Fruit fly (Drosophila melanogaster) whole organism, prepupa: ENCODE data around the gene Cdc7.

Experiments
- Blimp-1 ChIP-seq: fragments of 200-800 bp; sonication (Bioruptor generic); optimal IDR thresholded peaks from 3 replicates; lab custom pipeline; 2017; ENCODE audit warnings: missing biosample characterization, missing genetic modification characterization, mild to moderate bottlenecking, moderate library complexity, missing genetic modification reagents
- CG10631 ChIP-seq: fragments of 200-800 bp; sonication (Bioruptor generic); optimal IDR thresholded peaks from 2 replicates; lab custom pipeline; 2016; ENCODE audit warnings: missing biosample characterization, missing genetic modification characterization
- CG10669 ChIP-seq: fragments of 200-800 bp; sonication (Bioruptor generic); optimal IDR thresholded peaks from 3 replicates; lab custom pipeline; 2018; ENCODE audit warnings: missing biosample characterization, mild to moderate bottlenecking, missing genetic modification characterization, moderate library complexity
- CG11902 ChIP-seq: fragments of 200-800 bp; sonication (Bioruptor generic); optimal IDR thresholded peaks from 3 replicates; lab custom pipeline; 2016; ENCODE audit warnings: missing biosample characterization, missing genetic modification characterization
- CG15336 ChIP-seq: fragments of 200-800 bp; sonication (Bioruptor generic); IDR thresholded peaks from 2 replicates; pipeline ENCODE4 v1.3.6; 2022; ENCODE audit warnings: missing biosample characterization, missing genetic modification characterization
- CG1621 ChIP-seq: fragments of 200-800 bp; sonication (Bioruptor generic); optimal IDR thresholded peaks from 3 replicates; lab custom pipeline; 2018; ENCODE audit warnings: missing biosample characterization, mild to moderate bottlenecking, missing genetic modification characterization
- CG16779 ChIP-seq: fragments of 200-800 bp; sonication (Bioruptor generic); optimal IDR thresholded peaks from 3 replicates; lab custom pipeline; 2017; ENCODE audit warnings: missing biosample characterization, mild to moderate bottlenecking, missing genetic modification characterization
- CG3032 ChIP-seq: fragments of 200-800 bp; optimal IDR thresholded peaks from 2 replicates; lab custom pipeline; 2019; ENCODE audit warnings: missing biosample characterization, mild to moderate bottlenecking, missing genetic modification characterization, moderate library complexity
- CG31627 ChIP-seq: fragments of 200-800 bp; sonication (Bioruptor generic); optimal IDR thresholded peaks from 3 replicates; lab custom pipeline; 2016; ENCODE audit warnings: missing biosample characterization, missing genetic modification characterization
- CG32006 ChIP-seq: fragments of 200-800 bp; sonication (Bioruptor generic); optimal IDR thresholded peaks from 3 replicates; lab custom pipeline; 2017; ENCODE audit warnings: missing biosample characterization, mild to moderate bottlenecking, missing genetic modification characterization
- CG34406 ChIP-seq: fragments of 200-800 bp; sonication (Bioruptor generic); optimal IDR thresholded peaks from 3 replicates; lab custom pipeline; 2016; ENCODE audit warnings: missing biosample characterization, missing genetic modification characterization
- CG3919 ChIP-seq: fragments of 200-800 bp; sonication (Bioruptor generic); optimal IDR thresholded peaks from 3 replicates; lab custom pipeline; 2016; ENCODE audit warnings: missing biosample characterization, missing genetic modification characterization
- CG6163 ChIP-seq: fragments of 200-800 bp; sonication (Bioruptor generic); IDR thresholded peaks from 3 replicates; pipeline ENCODE4 v1.3.6; 2022; ENCODE audit warnings: missing biosample characterization, missing genetic modification characterization
- CG6792 ChIP-seq: fragments of 200-800 bp; sonication (Bioruptor generic); optimal IDR thresholded peaks from 3 replicates; lab custom pipeline; 2016; ENCODE audit warnings: missing biosample characterization, missing genetic modification characterization
- CG6808 ChIP-seq: fragments of 200-800 bp; sonication (Bioruptor generic); optimal IDR thresholded peaks from 3 replicates; lab custom pipeline; 2017; ENCODE audit warnings: missing biosample characterization, missing genetic modification characterization, mild to moderate bottlenecking, moderate library complexity, missing genetic modification reagents
- CG6854 ChIP-seq: fragments of 200-800 bp; sonication (Bioruptor generic); optimal IDR thresholded peaks from 2 replicates; lab custom pipeline; 2017; ENCODE audit warnings: missing biosample characterization, mild to moderate bottlenecking, missing genetic modification characterization
- CG7368 ChIP-seq: fragments of 200-800 bp; sonication (Bioruptor generic); optimal IDR thresholded peaks from 3 replicates; lab custom pipeline; 2016; ENCODE audit warnings: missing biosample characterization, missing genetic modification characterization
- CG8119 ChIP-seq: fragments of 200-800 bp; sonication (Bioruptor generic); IDR thresholded peaks from 3 replicates; pipeline ENCODE4 v1.3.6; 2022; ENCODE audit warnings: missing biosample characterization, missing genetic modification characterization
- CG8319 ChIP-seq: fragments of 200-800 bp; sonication (Bioruptor generic); optimal IDR thresholded peaks from 3 replicates; lab custom pipeline; 2016; ENCODE audit warnings: missing biosample characterization, missing genetic modification characterization
- CG8632 ChIP-seq: fragments of 200-800 bp; sonication (Bioruptor generic); optimal IDR thresholded peaks from 3 replicates; lab custom pipeline; 2016; ENCODE audit warnings: missing biosample characterization, missing genetic modification characterization
- CG9139 ChIP-seq: fragments of 200-800 bp; sonication (Bioruptor generic); optimal IDR thresholded peaks from 3 replicates; lab custom pipeline; 2017; ENCODE audit warnings: missing biosample characterization, mild to moderate bottlenecking, missing genetic modification characterization
- Eip75B ChIP-seq: fragments of 200-800 bp; sonication (Bioruptor generic); optimal IDR thresholded peaks from 3 replicates; lab custom pipeline; 2016; ENCODE audit warnings: missing biosample characterization, missing genetic modification characterization
- Eip78C ChIP-seq: fragments of 200-800 bp; sonication (Bioruptor generic); peaks from one replicate; lab custom pipeline; 2016; ENCODE audit warnings: missing biosample characterization, missing genetic modification characterization
- Eip93F ChIP-seq: fragments of 200-800 bp; sonication (Bioruptor generic); optimal IDR thresholded peaks from 2 replicates; lab custom pipeline; 2016; ENCODE audit warnings: missing biosample characterization, mild to moderate bottlenecking, missing genetic modification characterization
- Ets21C ChIP-seq: fragments of 200-800 bp; sonication (Bioruptor generic); optimal IDR thresholded peaks from 3 replicates; lab custom pipeline; 2016; ENCODE audit warnings: missing biosample characterization, missing genetic modification characterization
- Ets96B ChIP-seq: fragments of 200-800 bp; optimal IDR thresholded peaks from 2 replicates; lab custom pipeline; 2019; ENCODE audit warnings: missing biosample characterization, mild to moderate bottlenecking, missing genetic modification characterization, moderate library complexity
- Hr38 ChIP-seq: sonication (Bioruptor generic); optimal IDR thresholded peaks from 2 replicates; lab custom pipeline; 2016; ENCODE audit warnings: missing biosample characterization, missing genetic modification characterization
- Hr39 ChIP-seq: fragments of 200-800 bp; sonication (Bioruptor generic); optimal IDR thresholded peaks from 2 replicates; lab custom pipeline; 2016; ENCODE audit warnings: missing biosample characterization, missing genetic modification characterization
- Met ChIP-seq: fragments of 200-800 bp; sonication (Bioruptor generic); optimal IDR thresholded peaks from 3 replicates; lab custom pipeline; 2016; ENCODE audit warnings: missing biosample characterization, missing genetic modification characterization
- OdsH ChIP-seq: fragments of 200-800 bp; sonication (Bioruptor generic); optimal IDR thresholded peaks from 3 replicates; lab custom pipeline; 2016; ENCODE audit warnings: missing biosample characterization, missing genetic modification characterization
- Smox ChIP-seq: fragments of 200-800 bp; sonication (Bioruptor generic); optimal IDR thresholded peaks from 3 replicates; lab custom pipeline; 2016; ENCODE audit warnings: missing biosample characterization, missing genetic modification characterization
- Sox102F ChIP-seq: fragments of 200-800 bp; sonication (Bioruptor generic); optimal IDR thresholded peaks from 2 replicates; lab custom pipeline; 2016; ENCODE audit warnings: missing biosample characterization, mild to moderate bottlenecking, missing genetic modification characterization
- Sox14 ChIP-seq: fragments of 200-800 bp; sonication (Bioruptor generic); optimal IDR thresholded peaks from 3 replicates; lab custom pipeline; 2016; ENCODE audit warnings: missing biosample characterization, missing genetic modification characterization
- Sox15 ChIP-seq: fragments of 200-800 bp; sonication (Bioruptor generic); optimal IDR thresholded peaks from 3 replicates; lab custom pipeline; 2016; ENCODE audit warnings: missing biosample characterization, missing genetic modification characterization
- achi ChIP-seq: fragments of 200-800 bp; sonication (Bioruptor generic); optimal IDR thresholded peaks from 3 replicates; lab custom pipeline; 2016; ENCODE audit warnings: missing biosample characterization, missing genetic modification characterization
- cyc ChIP-seq: fragments of 200-800 bp; sonication (Bioruptor generic); optimal IDR thresholded peaks from 3 replicates; lab custom pipeline; 2016; ENCODE audit warnings: missing biosample characterization, missing genetic modification characterization
- dac ChIP-seq: fragments of 200-800 bp; sonication (Bioruptor generic); optimal IDR thresholded peaks from 2 replicates; lab custom pipeline; 2017; ENCODE audit warnings: missing biosample characterization, mild to moderate bottlenecking, missing genetic modification characterization
- dsx ChIP-seq: fragments of 200-800 bp; optimal IDR thresholded peaks from 3 replicates; lab custom pipeline; 2019; ENCODE audit warnings: missing biosample characterization, mild to moderate bottlenecking, missing genetic modification characterization, moderate library complexity; ENCODE audit not compliant: poor library complexity, severe bottlenecking
- eg ChIP-seq: fragments of 200-800 bp; sonication (Bioruptor generic); IDR thresholded peaks from 3 replicates; pipeline ENCODE4 v1.3.6; 2022; ENCODE audit warnings: missing biosample characterization, missing genetic modification characterization
- esn ChIP-seq: fragments of 200-800 bp; sonication (Bioruptor generic); optimal IDR thresholded peaks from 2 replicates; lab custom pipeline; 2016; ENCODE audit warnings: missing biosample characterization, mild to moderate bottlenecking, missing genetic modification characterization, moderate library complexity
- fd59A ChIP-seq: fragments of 200-800 bp; sonication (Bioruptor generic); optimal IDR thresholded peaks from 2 replicates; lab custom pipeline; 2017; ENCODE audit warnings: missing biosample characterization, mild to moderate bottlenecking, missing genetic modification characterization, missing genetic modification reagents
- fd85E ChIP-seq: fragments of 200-800 bp; sonication (Bioruptor generic); optimal IDR thresholded peaks from 3 replicates; lab custom pipeline; 2016; ENCODE audit warnings: missing biosample characterization, missing genetic modification characterization
- fkh ChIP-seq: fragments of 200-800 bp; sonication (Bioruptor generic); optimal IDR thresholded peaks from 3 replicates; lab custom pipeline; 2017; ENCODE audit warnings: missing biosample characterization, mild to moderate bottlenecking, missing genetic modification characterization, moderate library complexity
- net ChIP-seq: fragments of 200-800 bp; sonication (Bioruptor generic); optimal IDR thresholded peaks from 3 replicates; lab custom pipeline; 2016; ENCODE audit warnings: missing biosample characterization, missing genetic modification characterization
- pdm3 ChIP-seq: fragments of 200-800 bp; sonication (Bioruptor generic); optimal IDR thresholded peaks from 3 replicates; lab custom pipeline; 2016; ENCODE audit warnings: missing biosample characterization, missing genetic modification characterization
- salr ChIP-seq, 2 experiments: fragments of 200-800 bp; sonication (Bioruptor generic); optimal IDR thresholded peaks; 3 replicates each; lab custom pipeline; 2016 to 2018; ENCODE audit warnings: missing biosample characterization in 2 of 2, missing genetic modification characterization in 2 of 2, mild to moderate bottlenecking in 1 of 2
- spab ChIP-seq: fragments of 200-800 bp; sonication (Bioruptor generic); optimal IDR thresholded peaks from 2 replicates; lab custom pipeline; 2017; ENCODE audit warnings: missing biosample characterization, mild to moderate bottlenecking, missing genetic modification characterization, missing genetic modification reagents
- ss ChIP-seq, 2 experiments: fragments of 200-800 bp; sonication (Bioruptor generic); optimal IDR thresholded peaks; 2 replicates in 1 of 2; 3 replicates in 1 of 2; lab custom pipeline; 2017 to 2018; ENCODE audit warnings: mild to moderate bottlenecking in 2 of 2, missing biosample characterization in 2 of 2, missing genetic modification characterization in 2 of 2, moderate library complexity in 1 of 2
- svp ChIP-seq: fragments of 200-800 bp; sonication (Bioruptor generic); peaks from one replicate; lab custom pipeline; 2016; ENCODE audit warnings: missing biosample characterization, missing genetic modification characterization
- topi ChIP-seq: fragments of 200-800 bp; sonication (Bioruptor generic); optimal IDR thresholded peaks from 3 replicates; lab custom pipeline; 2016; ENCODE audit warnings: missing biosample characterization, missing genetic modification characterization
- vri ChIP-seq: fragments of 200-800 bp; sonication (Bioruptor generic); optimal IDR thresholded peaks from 3 replicates; lab custom pipeline; 2016; ENCODE audit warnings: missing biosample characterization, mild to moderate bottlenecking, missing genetic modification characterization

Gene Cdc7

DNA sequence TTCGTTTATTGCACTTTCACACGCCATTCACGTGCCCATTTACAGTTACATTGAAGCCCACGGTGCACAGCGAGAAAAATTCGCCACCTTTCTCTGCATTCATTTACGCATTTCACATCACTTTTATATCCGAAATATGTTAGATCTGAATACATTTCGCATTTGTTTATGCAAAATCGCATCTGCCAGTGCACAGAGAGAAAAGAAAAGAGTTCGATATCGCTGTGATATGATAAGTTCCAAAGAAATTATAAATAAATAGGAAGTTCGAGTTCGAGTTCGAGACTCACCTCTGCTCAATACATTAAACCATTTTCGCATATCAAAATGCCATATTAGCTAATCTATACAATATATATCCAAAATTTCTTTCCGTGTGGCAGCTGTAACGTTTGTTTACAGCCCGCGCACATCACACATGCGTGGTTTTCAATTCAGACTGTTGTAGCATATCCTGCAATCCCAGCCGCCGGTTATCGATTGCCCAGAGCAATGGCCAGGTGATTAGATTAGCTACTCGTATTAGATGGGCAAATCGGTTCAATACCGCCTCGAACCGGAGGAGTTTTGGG, 1.8 kb downstream of the Cdc7 start:
- TF ChIP-seq eg (GFP tag; lab: Robert Waterston, UW) (peak; percentile 89), Smox (peak; percentile 92), dac (peak; percentile 89), CG10631 (GFP tag; lab: Kevin White, UChicago) (peak; percentile 89), Hr39 (GFP tag; lab: Kevin White, UChicago) (peak; percentile 93), dsx (GFP tag; lab: Kevin White, UChicago) (peak; percentile 85), CG1621 (peak; percentile 84), CG6808 (GFP tag; lab: Kevin White, UChicago) (peak; percentile 87), fkh (GFP tag; lab: Kevin White, UChicago) (peak; percentile 55), CG7368 (GFP tag; lab: Kevin White, UChicago) (peak; percentile 85), esn (GFP tag; lab: Kevin White, UChicago) (peak; percentile 95), fd59A (GFP tag; lab: Kevin White, UChicago) (peak; percentile 80), pdm3 (peak; percentile 93), vri (GFP tag; lab: Kevin White, UChicago) (peak; percentile 80), CG31627 (peak; percentile 92), Sox14 (GFP tag; lab: Kevin White, UChicago) (peak; percentile 91), CG32006 (GFP tag; lab: Kevin White, UChicago) (peak; percentile 96), CG8632 (peak; percentile 90), CG6792 (GFP tag; lab: Kevin White, UChicago) (peak; percentile 91), Sox102F (GFP tag; lab: Kevin White, UChicago) (peak; percentile 90), CG3032 (tag; lab: Kevin White, UChicago) (peak; percentile 84), CG15336 (GFP tag; lab: Robert Waterston, UW) (peak; percentile 92), CG3919 (GFP tag; lab: Kevin White, UChicago) (peak; percentile 92), Sox15 (peak; percentile 89), Blimp-1 (GFP tag; lab: Kevin White, UChicago) (peak; percentile 86), Ets21C (GFP tag; lab: Kevin White, UChicago) (peak; percentile 86), ss (GFP tag; optimal IDR thresholded peaks at IDR 0.05; lab: Kevin White, UChicago) (peak; percentile 77 to 88), topi (GFP tag; lab: Kevin White, UChicago) (peak; percentile 96), net (GFP tag; lab: Kevin White, UChicago) (peak; percentile 93), svp (GFP tag; lab: Kevin White, UChicago) (peak; percentile 96), achi (peak; percentile 89), CG10669 (GFP tag; lab: Kevin White, UChicago) (peak; percentile 91), Ets96B (tag; lab: Kevin White, UChicago) (peak; percentile 84), Eip78C (GFP tag; lab: Kevin White, UChicago) (peak; percentile 97), CG6163 (GFP tag; lab: Robert Waterston, UW) (peak; percentile 90), cyc (peak; percentile 94), CG11902 (GFP tag; lab: Kevin White, UChicago) (peak; percentile 88), CG8319 (peak; percentile 89), Hr38 (GFP tag; lab: Kevin White, UChicago) (no peak), CG6854 (GFP tag; lab: Kevin White, UChicago) (peak; percentile 68), CG34406 (GFP tag; lab: Kevin White, UChicago) (peak; percentile 89), salr (GFP tag; optimal IDR thresholded peaks at IDR 0.05; lab: Kevin White, UChicago) (peak; percentile 73 to 91), Met (GFP tag; lab: Kevin White, UChicago) (peak; percentile 93), Eip93F (GFP tag; lab: Kevin White, UChicago) (peak; percentile 89), spab (GFP tag; lab: Kevin White, UChicago) (peak; percentile 85), Eip75B (GFP tag; lab: Kevin White, UChicago) (peak; percentile 91), CG16779 (peak; percentile 83), OdsH (peak; percentile 93), fd85E (GFP tag; lab: Kevin White, UChicago) (peak; percentile 75), CG9139 (GFP tag; lab: Kevin White, UChicago) (peak; percentile 65), CG8119 (GFP tag; lab: Robert Waterston, UW) (peak; percentile 93)
